Fruit fly (Drosophila melanogaster) S2 (cell line): Measurements from ENCODE around the gene dj.

Source experiments
- CG8478 ChIP-seq: fragments of >200 bp; optimal IDR thresholded peaks from 2 replicates; lab custom pipeline; 2018
- CTCF ChIP-seq, 2 experiments: fragments of >200 bp; optimal IDR thresholded peaks; 2 replicates each; lab custom pipeline; 2018

dj gene

DNA sequence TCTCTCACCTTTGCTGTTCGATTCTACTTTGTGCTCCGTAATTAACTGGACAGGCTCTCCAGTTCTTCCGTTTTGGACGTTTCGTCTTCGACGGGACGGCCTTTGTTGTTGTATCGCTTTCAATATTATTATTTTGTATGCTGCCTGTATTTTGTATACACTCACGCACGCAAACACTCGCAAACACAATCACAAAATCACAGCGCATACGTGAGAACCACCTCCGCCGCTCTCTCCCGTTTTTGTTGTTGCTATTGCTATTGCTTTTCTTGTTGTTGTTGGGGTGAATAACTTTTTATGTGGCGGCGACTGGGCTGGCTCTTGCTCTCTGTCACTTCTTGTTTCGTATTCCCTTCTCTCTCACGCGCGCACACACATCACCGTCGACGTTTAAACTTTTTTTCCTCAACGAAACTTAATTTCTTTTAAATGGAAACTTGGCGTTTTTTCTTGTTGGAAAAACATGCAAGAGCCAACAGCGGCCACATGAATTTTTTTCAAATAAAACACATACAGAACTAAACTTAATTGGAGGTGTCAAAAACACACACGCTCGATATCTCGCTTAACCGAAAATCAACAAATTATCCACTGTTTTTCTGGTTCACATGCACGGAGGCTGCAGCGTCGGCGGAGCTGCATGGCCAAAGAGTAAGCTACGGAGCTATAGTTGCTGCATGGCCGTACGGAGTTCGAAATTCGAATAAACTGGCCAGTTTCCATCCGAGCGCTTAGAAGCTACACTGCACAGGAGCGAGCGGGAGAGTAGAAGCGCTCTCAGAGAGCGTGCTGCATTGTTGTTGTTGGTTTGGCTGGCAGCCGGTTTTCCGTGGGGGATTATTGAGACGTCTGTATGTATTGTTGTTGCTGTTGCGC lies 48.8 kb downstream of the dj start:
- no peak for TF ChIP-seq CG8478 (lab: Kevin White, UChicago)
- no peak for TF ChIP-seq CTCF (optimal IDR thresholded peaks at IDR 0.05; lab: Kevin White, UChicago)

DNA sequence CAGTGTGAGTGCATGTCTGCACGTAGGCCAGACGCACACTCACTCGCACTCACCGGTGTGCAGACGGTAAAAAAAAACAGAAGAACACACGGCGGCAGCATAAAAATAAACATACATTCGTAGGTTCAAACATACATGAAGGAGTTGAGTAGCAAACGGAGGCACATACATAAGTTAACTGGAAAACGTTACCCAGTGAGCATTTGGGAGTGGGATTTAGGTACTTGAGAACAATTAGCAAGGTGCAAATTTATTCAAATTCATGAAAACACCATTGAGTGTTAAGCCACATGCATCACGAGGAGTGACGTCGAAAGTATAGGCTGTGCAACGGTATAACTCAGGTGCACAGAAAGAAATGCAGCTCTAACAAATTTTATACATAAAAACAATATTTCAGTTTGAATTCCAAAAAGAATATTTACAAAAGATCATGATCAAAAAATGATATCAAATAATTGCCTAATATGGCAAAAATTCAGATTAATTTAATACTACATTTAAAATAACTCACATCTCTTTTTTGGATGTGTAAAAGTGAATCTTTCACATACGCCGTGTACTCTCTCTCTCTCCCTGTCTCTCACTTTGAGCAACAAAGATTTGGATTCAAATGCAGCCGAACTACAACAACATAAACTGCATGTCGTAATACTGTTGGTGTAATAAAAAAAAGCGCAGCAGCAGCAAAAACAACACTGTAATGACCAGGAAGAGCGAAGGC lies 49.6 kb downstream of the dj start:
- TF ChIP-seq CTCF (optimal IDR thresholded peaks at IDR 0.05; lab: Kevin White, UChicago) (no peak), CG8478 (lab: Kevin White, UChicago) (no peak)

DNA sequence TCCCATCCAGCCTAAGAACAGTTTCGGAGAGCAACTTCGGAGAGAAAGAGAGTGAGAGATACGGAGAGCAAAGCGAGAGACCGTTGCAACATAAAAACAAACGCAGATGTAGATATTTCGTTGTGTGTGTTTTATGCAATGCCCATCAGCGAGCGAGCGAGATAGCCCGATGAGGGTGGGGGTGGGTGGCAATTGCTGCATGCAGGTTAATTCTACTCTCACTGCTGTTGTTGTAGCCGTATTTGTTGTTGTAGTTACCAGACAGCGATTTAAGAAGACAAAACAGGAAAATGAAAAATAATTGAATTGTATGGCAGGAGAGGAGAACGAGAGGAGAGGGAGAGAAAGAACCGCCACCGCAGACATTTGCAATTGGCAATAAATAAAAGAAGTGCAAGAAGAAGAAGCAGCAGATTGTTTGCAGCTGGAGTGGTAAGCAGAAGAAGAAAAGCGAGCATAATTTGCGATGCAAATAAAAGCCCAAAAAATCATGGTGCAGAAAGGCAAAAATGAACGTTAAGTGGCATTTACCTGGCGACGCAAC lies 50.7 kb downstream of the dj start:
- no peak for TF ChIP-seq CG8478 (lab: Kevin White, UChicago)
- TF ChIP-seq CTCF (optimal IDR thresholded peaks at IDR 0.05; lab: Kevin White, UChicago): no peak
